Worm (Caenorhabditis elegans) whole organism, L1 larva: ENCODE results near the gene clec-127.

Source experiments
- C34B4.2 ChIP-seq: sonication (generic microtip); optimal IDR thresholded peaks from 2 replicates; lab custom pipeline; 2017; ENCODE audit warnings: mild to moderate bottlenecking, missing genetic modification characterization, missing compliant biosample characterization
- Y116A8C.19 ChIP-seq: sonication (generic microtip); optimal IDR thresholded peaks from 2 replicates; lab custom pipeline; 2016; ENCODE audit warnings: missing compliant biosample characterization, missing genetic modification characterization, borderline replicate concordance
- aha-1 ChIP-seq: fragments of 150-350 bp; optimal IDR thresholded peaks from 2 replicates; lab custom pipeline; 2014; ENCODE audit warnings: missing biosample characterization, missing genetic modification characterization
- aly-2 ChIP-seq: fragments of 150-350 bp; optimal IDR thresholded peaks from 2 replicates; lab custom pipeline; 2014; ENCODE audit warnings: missing biosample characterization, missing genetic modification characterization
- ceh-63 ChIP-seq: fragments of 200-800 bp; sonication (Bioruptor generic); optimal IDR thresholded peaks from 2 replicates; lab custom pipeline; 2018; ENCODE audit warnings: mild to moderate bottlenecking, missing genetic modification characterization, missing compliant biosample characterization
- ceh-8 ChIP-seq: fragments of 200-800 bp; sonication (Bioruptor generic); optimal IDR thresholded peaks from 2 replicates; lab custom pipeline; 2018; ENCODE audit warnings: mild to moderate bottlenecking, missing genetic modification characterization, moderate library complexity, missing compliant biosample characterization
- ceh-82 ChIP-seq, 3 experiments: fragments of 150-350 bp in 1 of 3; sonication (generic microtip) in 2 of 3; optimal IDR thresholded peaks; 2 replicates each; lab custom pipeline; 2014 to 2017; ENCODE audit warnings: missing biosample characterization in 3 of 3, missing genetic modification characterization in 3 of 3
- ceh-88 ChIP-seq: fragments of 200-800 bp; sonication (Bioruptor generic); IDR thresholded peaks from 2 replicates; pipeline ENCODE4 v1.3.6; 2022; ENCODE audit warnings: missing genetic modification characterization, missing compliant biosample characterization
- ces-1 ChIP-seq: fragments of 150-350 bp; optimal IDR thresholded peaks from 2 replicates; lab custom pipeline; 2014; ENCODE audit warnings: missing biosample characterization, missing genetic modification reagents, missing genetic modification characterization
- dsc-1 ChIP-seq: sonication (generic microtip); optimal IDR thresholded peaks from 2 replicates; lab custom pipeline; 2016; ENCODE audit warnings: mild to moderate bottlenecking, missing genetic modification characterization, missing compliant biosample characterization
- efl-1 ChIP-seq, 4 experiments: fragments of 150-350 bp; optimal IDR thresholded peaks in 3 of 4; peaks in 1 of 4; 1 replicate in 1 of 4; 2 replicates in 3 of 4; lab custom pipeline; 2014; ENCODE audit warnings: missing biosample characterization in 2 of 4, missing genetic modification characterization in 2 of 4, missing genetic modification reagents in 2 of 4
- efl-3 ChIP-seq: fragments of 200-800 bp; sonication (Bioruptor generic); optimal IDR thresholded peaks from 2 replicates; lab custom pipeline; 2018; ENCODE audit warnings: mild to moderate bottlenecking, missing genetic modification characterization, missing compliant biosample characterization
- egl-13 ChIP-seq: sonication (generic microtip); optimal IDR thresholded peaks from 2 replicates; lab custom pipeline; 2016; ENCODE audit warnings: missing genotype, missing genetic modification reagents, missing genetic modification characterization, missing compliant biosample characterization
- egl-27 ChIP-seq, 2 experiments: fragments of 150-350 bp in 1 of 2; sonication (generic microtip); optimal IDR thresholded peaks; 3 replicates each; lab custom pipeline; 2017 to 2018; ENCODE audit warnings: missing biosample characterization in 2 of 2, missing genetic modification characterization in 2 of 2, missing genetic modification reagents in 2 of 2
- ets-5 ChIP-seq: fragments of 200-800 bp; sonication (Bioruptor generic); IDR thresholded peaks from 2 replicates; pipeline ENCODE4 v1.3.6; 2022; ENCODE audit warnings: missing genetic modification characterization, missing compliant biosample characterization
- fkh-10 ChIP-seq: sonication (generic microtip); optimal IDR thresholded peaks from 2 replicates; lab custom pipeline; 2017; ENCODE audit warnings: missing biosample characterization, missing genetic modification reagents, missing genetic modification characterization
- fos-1 ChIP-seq: fragments of 150-350 bp; optimal IDR thresholded peaks from 2 replicates; lab custom pipeline; 2014; ENCODE audit warnings: missing biosample characterization, missing genetic modification characterization
- grh-1 ChIP-seq: fragments of 200-800 bp; sonication (Bioruptor generic); IDR thresholded peaks from 2 replicates; pipeline ENCODE4 v1.3.6; 2022; ENCODE audit warnings: missing genetic modification reagents, missing genetic modification characterization, missing compliant biosample characterization
- hlh-17 ChIP-seq: fragments of 200-800 bp; sonication (Bioruptor generic); optimal IDR thresholded peaks from 2 replicates; lab custom pipeline; 2018; ENCODE audit warnings: missing genetic modification characterization, mild to moderate bottlenecking, missing compliant biosample characterization, moderate library complexity, borderline replicate concordance
- hlh-4 ChIP-seq: sonication (generic microtip); optimal IDR thresholded peaks from 2 replicates; lab custom pipeline; 2016; ENCODE audit warnings: mild to moderate bottlenecking, missing genetic modification characterization, missing compliant biosample characterization
- irx-1 ChIP-seq: sonication (generic microtip); optimal IDR thresholded peaks from 2 replicates; lab custom pipeline; 2016; ENCODE audit warnings: missing genetic modification characterization, missing compliant biosample characterization
- jun-1 ChIP-seq: fragments of 150-350 bp; optimal IDR thresholded peaks from 2 replicates; lab custom pipeline; 2014; ENCODE audit warnings: missing biosample characterization, missing genetic modification reagents, missing genetic modification characterization
- lin-13 ChIP-seq: fragments of 150-350 bp; optimal IDR thresholded peaks from 2 replicates; lab custom pipeline; 2014; ENCODE audit warnings: missing biosample characterization, missing genetic modification reagents, missing genetic modification characterization
- lin-14 ChIP-seq: fragments of 200-800 bp; sonication (Bioruptor generic); optimal IDR thresholded peaks from 2 replicates; lab custom pipeline; 2018; ENCODE audit warnings: mild to moderate bottlenecking, missing genetic modification characterization, moderate library complexity, missing compliant biosample characterization
- lin-15B ChIP-seq: fragments of 150-350 bp; sonication (generic microtip); optimal IDR thresholded peaks from 3 replicates; lab custom pipeline; 2014; ENCODE audit warnings: missing biosample characterization, missing genetic modification characterization
- lin-35 ChIP-seq, 2 experiments: fragments of 150-350 bp; optimal IDR thresholded peaks; 2 replicates each; lab custom pipeline; 2014; ENCODE audit warnings: missing biosample characterization in 2 of 2, missing genetic modification characterization in 2 of 2, missing genetic modification reagents in 2 of 2
- mab-9 ChIP-seq: fragments of 200-800 bp; sonication (Bioruptor generic); IDR thresholded peaks from 2 replicates; pipeline ENCODE4 v1.3.6; 2022; ENCODE audit warnings: missing genetic modification reagents, missing genetic modification characterization, missing compliant biosample characterization
- mef-2 ChIP-seq: fragments of 150-350 bp; optimal IDR thresholded peaks from 2 replicates; lab custom pipeline; 2014; ENCODE audit warnings: missing biosample characterization, missing genetic modification characterization
- mep-1 ChIP-seq: fragments of 150-350 bp; optimal IDR thresholded peaks from 2 replicates; lab custom pipeline; 2014; ENCODE audit warnings: missing biosample characterization, missing genetic modification characterization
- nhr-20 ChIP-seq: sonication (generic microtip); optimal IDR thresholded peaks from 2 replicates; lab custom pipeline; 2016; ENCODE audit warnings: mild to moderate bottlenecking, missing genetic modification characterization, missing compliant biosample characterization
- nhr-237 ChIP-seq: fragments of 150-350 bp; optimal IDR thresholded peaks from 2 replicates; lab custom pipeline; 2014; ENCODE audit warnings: missing biosample characterization, missing genetic modification characterization
- nhr-28 ChIP-seq: fragments of 150-350 bp; optimal IDR thresholded peaks from 2 replicates; lab custom pipeline; 2014; ENCODE audit warnings: missing biosample characterization, missing genetic modification characterization
- nhr-71 ChIP-seq: sonication (generic microtip); optimal IDR thresholded peaks from 2 replicates; lab custom pipeline; 2016; ENCODE audit warnings: mild to moderate bottlenecking, missing genetic modification characterization, moderate library complexity, missing compliant biosample characterization
- nhr-76 ChIP-seq: sonication (generic microtip); optimal IDR thresholded peaks from 2 replicates; lab custom pipeline; 2017; ENCODE audit warnings: missing biosample characterization, missing genetic modification characterization
- nhr-90 ChIP-seq: sonication (generic microtip); optimal IDR thresholded peaks from 2 replicates; lab custom pipeline; 2016; ENCODE audit warnings: mild to moderate bottlenecking, missing genetic modification characterization, missing compliant biosample characterization; ENCODE audit not compliant: poor library complexity
- pag-3 ChIP-seq: sonication (generic microtip); optimal IDR thresholded peaks from 2 replicates; lab custom pipeline; 2017; ENCODE audit warnings: missing genetic modification characterization, mild to moderate bottlenecking, missing compliant biosample characterization, antibody characterized with exemption, borderline replicate concordance; ENCODE audit not compliant: insufficient read depth
- pqm-1 ChIP-seq: sonication (generic microtip); optimal IDR thresholded peaks from 3 replicates; lab custom pipeline; 2017; ENCODE audit warnings: missing biosample characterization, missing genetic modification characterization
- skn-1 ChIP-seq: fragments of 150-350 bp; optimal IDR thresholded peaks from 2 replicates; lab custom pipeline; 2014; ENCODE audit warnings: missing biosample characterization, missing genetic modification characterization
- snpc-4 ChIP-seq: fragments of 150-350 bp; optimal IDR thresholded peaks from 2 replicates; lab custom pipeline; 2014; ENCODE audit warnings: missing biosample characterization, missing genetic modification characterization
- snu-23 ChIP-seq: sonication (generic microtip); optimal IDR thresholded peaks from 2 replicates; lab custom pipeline; 2016; ENCODE audit warnings: missing genetic modification characterization, missing compliant biosample characterization
- sox-4 ChIP-seq: sonication (generic microtip); optimal IDR thresholded peaks from 2 replicates; lab custom pipeline; 2016; ENCODE audit warnings: missing genetic modification characterization, missing compliant biosample characterization
- sptf-1 ChIP-seq: fragments of 150-350 bp; optimal IDR thresholded peaks from 2 replicates; lab custom pipeline; 2014; ENCODE audit warnings: missing biosample characterization, missing genetic modification characterization
- swsn-7 ChIP-seq: sonication (generic microtip); optimal IDR thresholded peaks from 2 replicates; lab custom pipeline; 2016; ENCODE audit warnings: missing genetic modification characterization, missing compliant biosample characterization
- tbx-2 ChIP-seq: sonication (generic microtip); optimal IDR thresholded peaks from 2 replicates; lab custom pipeline; 2016; ENCODE audit warnings: missing genetic modification characterization, missing compliant biosample characterization
- unc-130 ChIP-seq: fragments of 150-350 bp; optimal IDR thresholded peaks from 2 replicates; lab custom pipeline; 2017; ENCODE audit warnings: missing biosample characterization, missing genetic modification characterization, inconsistent platforms
- unc-30 ChIP-seq: sonication (generic microtip); optimal IDR thresholded peaks from 2 replicates; lab custom pipeline; 2017; ENCODE audit warnings: missing biosample characterization, missing genetic modification characterization
- unc-62 ChIP-seq: fragments of 150-350 bp; optimal IDR thresholded peaks from 2 replicates; lab custom pipeline; 2014; ENCODE audit warnings: missing biosample characterization, missing genetic modification reagents, missing genetic modification characterization
- unc-86 ChIP-seq: sonication (generic microtip); optimal IDR thresholded peaks from 2 replicates; lab custom pipeline; 2016; ENCODE audit warnings: missing genetic modification characterization, missing compliant biosample characterization
- xbp-1 ChIP-seq: sonication (generic microtip); optimal IDR thresholded peaks from 2 replicates; lab custom pipeline; 2016; ENCODE audit warnings: missing genetic modification characterization, missing compliant biosample characterization
- zag-1 ChIP-seq: fragments of 150-350 bp; optimal IDR thresholded peaks from 2 replicates; lab custom pipeline; 2014; ENCODE audit warnings: missing biosample characterization, missing genetic modification characterization
- zip-4 ChIP-seq: fragments of 200-800 bp; sonication (Bioruptor generic); optimal IDR thresholded peaks from 2 replicates; lab custom pipeline; 2018; ENCODE audit warnings: mild to moderate bottlenecking, missing genetic modification characterization, moderate library complexity, missing compliant biosample characterization
- ztf-11 ChIP-seq, 2 experiments: sonication (generic microtip); optimal IDR thresholded peaks; 2 replicates each; lab custom pipeline; 2016 to 2017; ENCODE audit warnings: missing genetic modification characterization in 2 of 2, missing biosample characterization in 1 of 2, missing compliant biosample characterization in 1 of 2

clec-127 gene

ce11 chrII:3518961-3519544 is 50.0 kb downstream of the clec-127 start, which contains the start of gene clec-126:
clec-126 (plus strand) TSS chrII:3519494.
- peak; percentile 62 for TF ChIP-seq dsc-1 (tag; lab: Kevin White, UChicago)
- no peak for TF ChIP-seq Y116A8C.19 (tag; lab: Kevin White, UChicago)
- TF ChIP-seq nhr-20 (tag; lab: Kevin White, UChicago), result peak; percentile 75
- TF ChIP-seq swsn-7 (tag; lab: Kevin White, UChicago), result peak; percentile 65
- no peak for TF ChIP-seq unc-62 (GFP tag; lab: Kevin White, UChicago)
- peak; percentile 30 to 76 for TF ChIP-seq lin-35 (GFP tag; optimal IDR thresholded peaks at IDR 0.05; lab: Kevin White, UChicago)
- TF ChIP-seq egl-27 (tag; optimal IDR thresholded peaks at IDR 0.05; lab: Kevin White, UChicago), result peak in 1 of 2 experiments; percentile 35
- TF ChIP-seq efl-3 (GFP tag; lab: Kevin White, UChicago), result no peak
- TF ChIP-seq snu-23 (GFP tag; lab: Kevin White, UChicago), result peak; percentile 87
- TF ChIP-seq tbx-2 (tag; lab: Kevin White, UChicago), result peak; percentile 65
- peak; percentile 90 for TF ChIP-seq nhr-90 (tag; lab: Kevin White, UChicago)
- no peak for TF ChIP-seq C34B4.2 (tag; lab: Kevin White, UChicago)
- TF ChIP-seq aha-1, result no peak
- TF ChIP-seq mef-2, result peak; percentile 15
- TF ChIP-seq mab-9 (GFP tag; lab: Robert Waterston, UW), result no peak
- TF ChIP-seq sptf-1 (tag; lab: Kevin White, UChicago), result no peak
- no peak for TF ChIP-seq unc-30 (tag; lab: Kevin White, UChicago)
- TF ChIP-seq ceh-8 (GFP tag; lab: Kevin White, UChicago), result peak; percentile 4
- no peak for TF ChIP-seq ces-1 (GFP tag; lab: Kevin White, UChicago)
- TF ChIP-seq fos-1 (tag; lab: Kevin White, UChicago), result peak; percentile 53
- peak; percentile 43 for TF ChIP-seq irx-1 (tag; lab: Kevin White, UChicago)
- peak; percentile 74 for TF ChIP-seq xbp-1
- no peak for TF ChIP-seq pag-3 (tag; lab: Kevin White, UChicago)
- no peak for TF ChIP-seq nhr-28 (tag; lab: Kevin White, UChicago)
- TF ChIP-seq ceh-63 (GFP tag; lab: Kevin White, UChicago), result no peak
- no peak for TF ChIP-seq aly-2
- no peak for TF ChIP-seq sox-4 (tag; lab: Kevin White, UChicago)
- peak; percentile 38 to 59 for TF ChIP-seq efl-1 (optimal IDR thresholded peaks at IDR 0.05; lab: Kevin White, UChicago)
- peak; percentile 40 to 93 for TF ChIP-seq efl-1 (GFP tag; optimal IDR thresholded peaks at IDR 0.05 in 1 of 2; lab: Kevin White, UChicago)
- peak; percentile 24 for TF ChIP-seq lin-15B
- TF ChIP-seq lin-14 (GFP tag; lab: Kevin White, UChicago), result peak; percentile 76
- peak; percentile 71 for TF ChIP-seq mep-1 (tag; lab: Kevin White, UChicago)
- no peak for TF ChIP-seq unc-130 (tag; lab: Kevin White, UChicago)
- TF ChIP-seq pqm-1 (tag; lab: Kevin White, UChicago), result no peak
- peak; percentile 7; the same call in 1 of the 2 replicates for TF ChIP-seq grh-1 (GFP tag; lab: Robert Waterston, UW)
- no peak for TF ChIP-seq zag-1
- peak; percentile 10 for TF ChIP-seq fkh-10 (GFP tag; lab: Kevin White, UChicago)
- TF ChIP-seq jun-1 (tag; lab: Kevin White, UChicago), result no peak
- TF ChIP-seq nhr-237, result no peak
- no peak for TF ChIP-seq hlh-17 (GFP tag; lab: Kevin White, UChicago)
- TF ChIP-seq egl-13 (tag; lab: Kevin White, UChicago), result peak; percentile 45
- TF ChIP-seq snpc-4 (tag; lab: Kevin White, UChicago), result no peak
- peak in 1 of 2 experiments; percentile 52 for TF ChIP-seq ztf-11 (tag; optimal IDR thresholded peaks at IDR 0.05; lab: Kevin White, UChicago)
- 0 out of 2 replicates have a peak, but pooled peaks have one; percentile 33 for TF ChIP-seq ceh-88 (GFP tag; lab: Robert Waterston, UW)
- TF ChIP-seq hlh-4 (tag; lab: Kevin White, UChicago), result no peak
- peak; percentile 47 for TF ChIP-seq skn-1 (tag; lab: Kevin White, UChicago)
- no peak for TF ChIP-seq zip-4 (GFP tag; lab: Kevin White, UChicago)
- TF ChIP-seq nhr-71 (tag; lab: Kevin White, UChicago), result peak; percentile 81
- no peak for TF ChIP-seq ets-5 (GFP tag; lab: Robert Waterston, UW)
- TF ChIP-seq ceh-82 (tag; optimal IDR thresholded peaks at IDR 0.05; lab: Kevin White, UChicago), result peak in 2 of 3 experiments; percentile 13 to 37
- no peak for TF ChIP-seq nhr-76 (tag; lab: Kevin White, UChicago)
- peak; percentile 48 for TF ChIP-seq unc-86
- TF ChIP-seq lin-13 (GFP tag; lab: Kevin White, UChicago), result peak; percentile 79
